Worm (Caenorhabditis elegans) whole organism, L4 larva: ENCODE results near the gene F28A12.10.

Source experiments
- lsy-2 ChIP-seq, 2 experiments: fragments of 150-350 bp in 1 of 2; sonication (generic microtip) in 1 of 2; optimal IDR thresholded peaks; 2 replicates each; lab custom pipeline; 2014 to 2017; ENCODE audit warnings: missing biosample characterization in 2 of 2, missing genetic modification characterization in 2 of 2
- mdl-1 ChIP-seq, 2 experiments: fragments of 150-350 bp in 1 of 2; sonication (generic microtip) in 1 of 2; optimal IDR thresholded peaks; 2 replicates each; lab custom pipeline; 2014 to 2017; ENCODE audit warnings: missing biosample characterization in 2 of 2, missing genetic modification characterization in 2 of 2
- mep-1 ChIP-seq: fragments of 150-350 bp; sonication (generic microtip); optimal IDR thresholded peaks from 3 replicates; lab custom pipeline; 2014; ENCODE audit warnings: missing biosample characterization, missing genetic modification characterization
- nhr-11 ChIP-seq: fragments of 150-350 bp; optimal IDR thresholded peaks from 2 replicates; lab custom pipeline; 2014; ENCODE audit warnings: missing biosample characterization, missing genetic modification characterization
- skn-1 ChIP-seq: fragments of 150-350 bp; optimal IDR thresholded peaks from 2 replicates; lab custom pipeline; 2014; ENCODE audit warnings: missing biosample characterization, missing genetic modification characterization
- unc-130 ChIP-seq: sonication (generic microtip); optimal IDR thresholded peaks from 2 replicates; lab custom pipeline; 2016; ENCODE audit warnings: missing genetic modification reagents, missing genetic modification characterization, missing compliant biosample characterization
- unc-39 ChIP-seq: sonication (generic microtip); optimal IDR thresholded peaks from 2 replicates; lab custom pipeline; 2017; ENCODE audit warnings: missing biosample characterization, missing genetic modification characterization

- TF ChIP-seq unc-39 (tag; lab: Kevin White, UChicago) = no peak
- no peak for TF ChIP-seq mep-1 (tag; lab: Kevin White, UChicago)
- no peak for TF ChIP-seq mdl-1 (tag; optimal IDR thresholded peaks at IDR 0.05; lab: Kevin White, UChicago)
- no peak for TF ChIP-seq nhr-11 (tag; lab: Kevin White, UChicago)
- no peak for TF ChIP-seq unc-130 (GFP tag; lab: Kevin White, UChicago)
- TF ChIP-seq lsy-2 (tag; optimal IDR thresholded peaks at IDR 0.05; lab: Kevin White, UChicago) = no peak
- no peak for TF ChIP-seq skn-1 (tag; lab: Kevin White, UChicago)
These were observed 35.9 kb upstream of the F28A12.10 start, which contains the start of gene ZC190.5 for ce11 chrV:8673498-8673897.
